Worm (Caenorhabditis elegans): ENCODE results near the gene wdr-5.3.

DNA sequence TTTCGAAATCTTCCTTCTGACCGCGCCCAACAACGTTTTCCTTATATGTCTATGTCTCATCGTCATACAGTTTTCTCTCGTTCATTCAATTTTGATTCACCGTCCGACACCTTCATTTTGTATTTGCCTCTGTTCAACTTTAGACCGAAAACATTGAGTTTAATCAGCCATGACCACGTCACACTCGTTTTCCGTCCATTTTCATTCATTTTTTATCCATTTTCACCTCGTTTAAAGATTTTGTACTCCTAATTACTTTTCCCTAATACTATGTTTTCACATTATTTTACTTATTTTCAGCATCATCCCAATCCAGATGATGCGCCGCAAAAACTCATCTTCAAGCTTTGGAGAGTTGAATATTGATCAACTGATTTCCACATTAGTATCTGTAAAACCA, 34.7 kb upstream of the wdr-5.3 start, which contains the start of gene pph-1:
- TF ChIP-seq snpc-4 (GFP tag; optimal IDR thresholded peaks at IDR 0.05) (no peak), snpc-4 (tag; optimal IDR thresholded peaks at IDR 0.05) (no peak), nhr-27 (tag; optimal IDR thresholded peaks at IDR 0.05) (no peak), ama-1 (optimal IDR thresholded peaks at IDR 0.05) (no peak), ama-1 (GFP tag; optimal IDR thresholded peaks at IDR 0.05) (no peak), zfh-2 (GFP tag; conservative IDR thresholded peaks at IDR 0.05) (no peak), C06A6.2 (GFP tag; conservative IDR thresholded peaks at IDR 0.05) (no peak), B0035.1 (tag; optimal IDR thresholded peaks at IDR 0.05) (no peak), F49E8.2 (tag; optimal IDR thresholded peaks at IDR 0.05; ENCODE audit: insufficient read depth) (no peak), egl-18 (GFP tag; IDR thresholded peaks at IDR 0.05) (no peak), hmg-1.2 (GFP tag; IDR thresholded peaks at IDR 0.05) (no peak), tbx-9 (tag; optimal IDR thresholded peaks at IDR 0.05; ENCODE audit: borderline replicate concordance) (no peak)
